Fruit fly (Drosophila melanogaster) whole organism, wandering third instar larva: Measurements from ENCODE around the gene euc.

Experiments used
- CG32264 ChIP-seq: fragments of 200-800 bp; sonication (Bioruptor generic); optimal IDR thresholded peaks from 2 replicates; lab custom pipeline; 2016; ENCODE audit warnings: missing biosample characterization, missing genetic modification characterization
- CG9705 ChIP-seq: fragments of 200-800 bp; sonication (Bioruptor generic); optimal IDR thresholded peaks from 2 replicates; lab custom pipeline; 2018; ENCODE audit warnings: missing biosample characterization, mild to moderate bottlenecking, missing genetic modification characterization
- CrebA ChIP-seq: fragments of 200-800 bp; sonication (Bioruptor generic); optimal IDR thresholded peaks from 2 replicates; lab custom pipeline; 2016; ENCODE audit warnings: missing biosample characterization, mild to moderate bottlenecking, missing genetic modification characterization, borderline replicate concordance
- Dfd ChIP-seq: fragments of >200 bp; optimal IDR thresholded peaks from 2 replicates; lab custom pipeline; 2017; ENCODE audit warnings: missing biosample characterization, missing genetic modification characterization
- Dif ChIP-seq: fragments of 200-275, 200-300 bp; sonication (Bioruptor generic); optimal IDR thresholded peaks from 2 replicates; lab custom pipeline; 2018; ENCODE audit warnings: missing biosample characterization, missing genetic modification characterization; ENCODE audit not compliant: partially characterized antibody
- HLH106 ChIP-seq: fragments of 200-800 bp; optimal IDR thresholded peaks from 3 replicates; lab custom pipeline; 2019; ENCODE audit warnings: missing biosample characterization, mild to moderate bottlenecking, missing genetic modification characterization, moderate library complexity
- Hnf4 ChIP-seq: fragments of 200-800 bp; sonication (Bioruptor generic); optimal IDR thresholded peaks from 2 replicates; lab custom pipeline; 2016; ENCODE audit warnings: missing biosample characterization, mild to moderate bottlenecking, missing genetic modification characterization
- Hr83 ChIP-seq: fragments of 200-300 bp; sonication (Bioruptor generic); optimal IDR thresholded peaks from 2 replicates; lab custom pipeline; 2016; ENCODE audit warnings: missing biosample characterization, mild to moderate bottlenecking, missing genetic modification characterization, moderate library complexity; ENCODE audit not compliant: poor library complexity, severe bottlenecking
- Jra ChIP-seq: sonication (Bioruptor generic); optimal IDR thresholded peaks from 2 replicates; lab custom pipeline; 2016; ENCODE audit warnings: missing biosample characterization, missing genetic modification characterization
- Myc ChIP-seq: fragments of >200 bp; optimal IDR thresholded peaks from 2 replicates; lab custom pipeline; 2017
- N ChIP-seq: fragments of >200 bp; optimal IDR thresholded peaks from 2 replicates; lab custom pipeline; 2018; ENCODE audit warnings: missing biosample characterization, missing external identifiers, missing genetic modification characterization
- OdsH ChIP-seq: fragments of 200-800 bp; sonication (Bioruptor generic); optimal IDR thresholded peaks from 2 replicates; lab custom pipeline; 2016; ENCODE audit warnings: missing biosample characterization, mild to moderate bottlenecking, missing genetic modification characterization
- Sp1 ChIP-seq: fragments of 200-800 bp; sonication (Bioruptor generic); optimal IDR thresholded peaks from 3 replicates; lab custom pipeline; 2019; ENCODE audit warnings: missing biosample characterization, mild to moderate bottlenecking, missing genetic modification characterization, moderate library complexity
- Vsx2 ChIP-seq: fragments of 200-300, 225-300 bp; sonication (Bioruptor generic); optimal IDR thresholded peaks from 2 replicates; lab custom pipeline; 2018; ENCODE audit warnings: missing biosample characterization, missing genetic modification characterization; ENCODE audit not compliant: partially characterized antibody
- br ChIP-seq: fragments of 200-800 bp; sonication (Bioruptor generic); optimal IDR thresholded peaks from 2 replicates; lab custom pipeline; 2016; ENCODE audit warnings: missing biosample characterization, missing genetic modification characterization
- brk ChIP-seq: fragments of 200-800 bp; sonication (Bioruptor generic); optimal IDR thresholded peaks from 2 replicates; lab custom pipeline; 2016; ENCODE audit warnings: missing biosample characterization, mild to moderate bottlenecking, missing genetic modification characterization
- dmrt93B ChIP-seq: fragments of 200-800 bp; sonication (Bioruptor generic); optimal IDR thresholded peaks from 2 replicates; lab custom pipeline; 2018; ENCODE audit warnings: missing biosample characterization, mild to moderate bottlenecking, missing genetic modification characterization
- dsf ChIP-seq: sonication (Bioruptor generic); optimal IDR thresholded peaks from 2 replicates; lab custom pipeline; 2016; ENCODE audit warnings: missing biosample characterization, missing genetic modification characterization, borderline replicate concordance
- ey ChIP-seq: fragments of 200-800 bp; sonication (Bioruptor generic); optimal IDR thresholded peaks from 2 replicates; lab custom pipeline; 2016; ENCODE audit warnings: missing biosample characterization, missing genetic modification characterization
- foxo ChIP-seq, 2 experiments: fragments of 200-800 bp; sonication (Bioruptor generic); optimal IDR thresholded peaks; 2 replicates in 1 of 2; 3 replicates in 1 of 2; lab custom pipeline; 2016 to 2017; ENCODE audit warnings: missing biosample characterization in 2 of 2, missing genetic modification characterization in 2 of 2
- fru ChIP-seq: fragments of 200-800 bp; sonication (Bioruptor generic); optimal IDR thresholded peaks from 3 replicates; lab custom pipeline; 2016; ENCODE audit warnings: missing biosample characterization, mild to moderate bottlenecking, missing genetic modification characterization
- h ChIP-seq: fragments of 200-800 bp; sonication (Bioruptor generic); optimal IDR thresholded peaks from 3 replicates; lab custom pipeline; 2016; ENCODE audit warnings: missing biosample characterization, mild to moderate bottlenecking, missing genetic modification characterization
- jim ChIP-seq: fragments of 175-275, 200-325 bp; sonication (Bioruptor generic); optimal IDR thresholded peaks from 2 replicates; lab custom pipeline; 2016; ENCODE audit warnings: missing biosample characterization, mild to moderate bottlenecking, missing genetic modification characterization
- lola ChIP-seq: fragments of >200 bp; optimal IDR thresholded peaks from 2 replicates; lab custom pipeline; 2017; ENCODE audit warnings: missing biosample characterization, missing genetic modification characterization
- psq ChIP-seq: fragments of 200-800 bp; sonication (Bioruptor generic); optimal IDR thresholded peaks from 3 replicates; lab custom pipeline; 2017; ENCODE audit warnings: missing biosample characterization, mild to moderate bottlenecking, missing genetic modification characterization, moderate library complexity
- rgr ChIP-seq: fragments of 200-800 bp; sonication (Bioruptor generic); optimal IDR thresholded peaks from 3 replicates; lab custom pipeline; 2016; ENCODE audit warnings: missing biosample characterization, mild to moderate bottlenecking, missing genetic modification characterization
- sage ChIP-seq: fragments of 200-800 bp; sonication (Bioruptor generic); optimal IDR thresholded peaks from 2 replicates; lab custom pipeline; 2016; ENCODE audit warnings: missing biosample characterization, mild to moderate bottlenecking, missing genetic modification characterization
- sv ChIP-seq: fragments of 200-800 bp; sonication (Bioruptor generic); optimal IDR thresholded peaks from 3 replicates; lab custom pipeline; 2016; ENCODE audit warnings: missing biosample characterization, missing genetic modification characterization
- tai ChIP-seq: sonication (Bioruptor generic); optimal IDR thresholded peaks from 2 replicates; lab custom pipeline; 2016; ENCODE audit warnings: missing biosample characterization, missing genetic modification characterization
- woc ChIP-seq: sonication (Bioruptor generic); optimal IDR thresholded peaks from 2 replicates; lab custom pipeline; 2016; ENCODE audit warnings: missing biosample characterization, mild to moderate bottlenecking, missing genetic modification characterization

Gene euc

dm6 chr3R:18964819-18965218 lies 13.8 kb downstream of the euc start:
- no peak for TF ChIP-seq rgr (GFP tag; lab: Kevin White, UChicago)

- TF ChIP-seq h (GFP tag; lab: Kevin White, UChicago) (no peak), Hr83 (GFP tag; lab: Kevin White, UChicago) (no peak), brk (GFP tag; lab: Kevin White, UChicago) (no peak), CG32264 (GFP tag; lab: Kevin White, UChicago) (no peak), jim (GFP tag; lab: Kevin White, UChicago) (no peak), Vsx2 (GFP tag; lab: Kevin White, UChicago) (no peak), dmrt93B (GFP tag; lab: Kevin White, UChicago) (no peak), lola (GFP tag; lab: Kevin White, UChicago) (no peak), dsf (no peak), Myc (lab: Kevin White, UChicago) (no peak), ey (GFP tag; lab: Kevin White, UChicago) (no peak), sage (no peak), sv (GFP tag; lab: Kevin White, UChicago) (no peak), Jra (no peak), CG9705 (GFP tag; lab: Kevin White, UChicago) (no peak), rgr (GFP tag; lab: Kevin White, UChicago) (no peak), tai (GFP tag; lab: Kevin White, UChicago) (no peak), woc (GFP tag; lab: Kevin White, UChicago) (no peak)
Observed at dm6 chr3R:18949896-18950295, 28.7 kb downstream of the euc start, which contains the start of gene CG43732. Gene CG43732 (plus strand): TSS chr3R:18950196.

- TF ChIP-seq Hr83 (GFP tag; lab: Kevin White, UChicago) (no peak), h (GFP tag; lab: Kevin White, UChicago) (no peak), fru (no peak), br (GFP tag; lab: Kevin White, UChicago) (no peak), Vsx2 (GFP tag; lab: Kevin White, UChicago) (no peak), lola (GFP tag; lab: Kevin White, UChicago) (no peak), HLH106 (no peak), Jra (no peak), rgr (GFP tag; lab: Kevin White, UChicago) (no peak), foxo (GFP tag; optimal IDR thresholded peaks at IDR 0.05; lab: Kevin White, UChicago) (no peak), sage (no peak), psq (GFP tag; lab: Kevin White, UChicago) (no peak), CG32264 (GFP tag; lab: Kevin White, UChicago) (no peak), Dif (GFP tag; lab: Kevin White, UChicago) (no peak)
Observed at dm6 chr3R:18949131-18949530, 29.5 kb downstream of the euc start.

dm6 chr3R:18947307-18947706 lies 31.3 kb downstream of the euc start:
- TF ChIP-seq Dfd (peak; percentile 78), Vsx2 (GFP tag; lab: Kevin White, UChicago) (no peak), Hnf4 (no peak), CG32264 (GFP tag; lab: Kevin White, UChicago) (no peak)

dm6 chr3R:18931725-18932124 lies 46.9 kb downstream of the euc start:
- no peak for TF ChIP-seq OdsH
- no peak for TF ChIP-seq br (GFP tag; lab: Kevin White, UChicago)
- no peak for TF ChIP-seq CG32264 (GFP tag; lab: Kevin White, UChicago)
- TF ChIP-seq h (GFP tag; lab: Kevin White, UChicago) = no peak
- TF ChIP-seq CrebA (GFP tag; lab: Kevin White, UChicago) = no peak
- TF ChIP-seq Hr83 (GFP tag; lab: Kevin White, UChicago) = no peak
- no peak for TF ChIP-seq N (GFP tag; lab: Kevin White, UChicago)
- no peak for TF ChIP-seq Sp1
- TF ChIP-seq CG9705 (GFP tag; lab: Kevin White, UChicago) = no peak
- TF ChIP-seq Dif (GFP tag; lab: Kevin White, UChicago) = no peak
- TF ChIP-seq Myc (lab: Kevin White, UChicago) = no peak
- TF ChIP-seq, all 38 proteins: peak for 0
